Fruit fly (Drosophila melanogaster) whole organism, embryonic: ENCODE measurements around the gene CG6409.

Source experiments
- ATbp ChIP-seq: fragments of 200-800 bp; sonication (Bioruptor generic); optimal IDR thresholded peaks from 2 replicates; lab custom pipeline; 2017; ENCODE audit warnings: missing biosample characterization, mild to moderate bottlenecking, missing genetic modification characterization, missing genetic modification reagents
- Asciz ChIP-seq: fragments of 200-800 bp; sonication (Bioruptor generic); optimal IDR thresholded peaks from 2 replicates; lab custom pipeline; 2017; ENCODE audit warnings: missing biosample characterization, mild to moderate bottlenecking, missing genetic modification characterization, missing genetic modification reagents
- CG10267 ChIP-seq: fragments of 200-800 bp; sonication (Bioruptor generic); optimal IDR thresholded peaks from 2 replicates; lab custom pipeline; 2018; ENCODE audit warnings: missing biosample characterization, mild to moderate bottlenecking, missing genetic modification characterization, moderate library complexity
- CG10565 ChIP-seq: fragments of 200-800 bp; sonication (Bioruptor generic); optimal IDR thresholded peaks from 3 replicates; lab custom pipeline; 2016; ENCODE audit warnings: missing biosample characterization, mild to moderate bottlenecking, missing genetic modification characterization
- CG10654 ChIP-seq: fragments of 200-800 bp; sonication (Bioruptor generic); optimal IDR thresholded peaks from 2 replicates; lab custom pipeline; 2016; ENCODE audit warnings: missing biosample characterization, missing genetic modification characterization
- CG10979 ChIP-seq: fragments of 200-800 bp; sonication (Bioruptor generic); optimal IDR thresholded peaks from 2 replicates; lab custom pipeline; 2018; ENCODE audit warnings: missing biosample characterization, mild to moderate bottlenecking, missing genetic modification characterization, moderate library complexity
- CG11723 ChIP-seq: fragments of 200-800 bp; sonication (Bioruptor generic); optimal IDR thresholded peaks from 2 replicates; lab custom pipeline; 2017; ENCODE audit warnings: missing biosample characterization, mild to moderate bottlenecking, missing genetic modification characterization
- CG1233 ChIP-seq: fragments of 200-800 bp; sonication (Bioruptor generic); optimal IDR thresholded peaks from 4 replicates; lab custom pipeline; 2018; ENCODE audit warnings: missing biosample characterization, mild to moderate bottlenecking, missing genetic modification characterization
- CG14014 ChIP-seq: fragments of 200-800 bp; sonication (Bioruptor generic); IDR thresholded peaks from 2 replicates; pipeline ENCODE4 v1.3.6; 2022; ENCODE audit warnings: missing biosample characterization, missing genetic modification characterization
- CG14965 ChIP-seq: fragments of 200-800 bp; sonication (Bioruptor generic); optimal IDR thresholded peaks from 2 replicates; lab custom pipeline; 2016; ENCODE audit warnings: missing biosample characterization, missing genetic modification characterization, borderline replicate concordance
- CG15514 ChIP-seq: fragments of 200-800 bp; sonication (Bioruptor generic); optimal IDR thresholded peaks from 3 replicates; lab custom pipeline; 2017; ENCODE audit warnings: missing biosample characterization, missing genetic modification characterization, mild to moderate bottlenecking, moderate library complexity, missing genetic modification reagents
- CG1832 ChIP-seq: fragments of 200-800 bp; sonication (Bioruptor generic); optimal IDR thresholded peaks from 2 replicates; lab custom pipeline; 2017; ENCODE audit warnings: missing biosample characterization, mild to moderate bottlenecking, missing genetic modification characterization, inconsistent platforms
- CG2202 ChIP-seq: fragments of 200-800 bp; sonication (Bioruptor generic); optimal IDR thresholded peaks from 2 replicates; lab custom pipeline; 2018; ENCODE audit warnings: missing biosample characterization, mild to moderate bottlenecking, missing genetic modification characterization
- CG4404 ChIP-seq: fragments of 200-800 bp; sonication (Bioruptor generic); IDR thresholded peaks from 2 replicates; pipeline ENCODE4 v1.3.6; 2022; ENCODE audit warnings: missing biosample characterization, missing genetic modification characterization
- CG6854 ChIP-seq: fragments of 200-800 bp; sonication (Bioruptor generic); optimal IDR thresholded peaks from 3 replicates; lab custom pipeline; 2017; ENCODE audit warnings: missing biosample characterization, mild to moderate bottlenecking, missing genetic modification characterization
- CG7745 ChIP-seq: fragments of 200-800 bp; sonication (Bioruptor generic); optimal IDR thresholded peaks from 2 replicates; lab custom pipeline; 2018; ENCODE audit warnings: missing biosample characterization, mild to moderate bottlenecking, missing genetic modification characterization, moderate library complexity
- CG8359 ChIP-seq: fragments of 200-800 bp; sonication (Bioruptor generic); optimal IDR thresholded peaks from 2 replicates; lab custom pipeline; 2017; ENCODE audit warnings: missing biosample characterization, mild to moderate bottlenecking, missing genetic modification characterization, borderline replicate concordance
- CG8924 ChIP-seq: fragments of 200-800 bp; optimal IDR thresholded peaks from 3 replicates; lab custom pipeline; 2019; ENCODE audit warnings: missing biosample characterization, mild to moderate bottlenecking, missing genetic modification characterization, moderate library complexity
- CG9932 ChIP-seq: fragments of 200-800 bp; sonication (Bioruptor generic); IDR thresholded peaks from 2 replicates; pipeline ENCODE4 v1.3.6; 2022; ENCODE audit warnings: missing biosample characterization, missing genetic modification characterization
- Deaf1 ChIP-seq: fragments of 200-800 bp; optimal IDR thresholded peaks from 3 replicates; lab custom pipeline; 2019; ENCODE audit warnings: missing biosample characterization, mild to moderate bottlenecking, missing genetic modification characterization, moderate library complexity
- Dfd ChIP-seq, 2 experiments: fragments of >200 bp; optimal IDR thresholded peaks; 2 replicates each; lab custom pipeline; 2017; ENCODE audit warnings: missing biosample characterization in 2 of 2, missing genetic modification characterization in 2 of 2
- Dip3 ChIP-seq: fragments of 200-800 bp; sonication (Bioruptor generic); optimal IDR thresholded peaks from 3 replicates; lab custom pipeline; 2016; ENCODE audit warnings: missing biosample characterization, missing genetic modification characterization
- Drgx ChIP-seq: fragments of 200-800 bp; sonication (Bioruptor generic); IDR thresholded peaks from 2 replicates; pipeline ENCODE4 v1.3.6; 2022; ENCODE audit warnings: missing biosample characterization, missing genetic modification characterization
- Gug ChIP-seq: fragments of 200-800 bp; sonication (Bioruptor generic); IDR thresholded peaks from 4 replicates; pipeline ENCODE4 v1.3.6; 2022; ENCODE audit warnings: missing biosample characterization, missing genetic modification characterization
- Jarid2 ChIP-seq: fragments of 200-800 bp; sonication (Bioruptor generic); optimal IDR thresholded peaks from 3 replicates; lab custom pipeline; 2017; ENCODE audit warnings: mild to moderate bottlenecking, missing biosample characterization, missing genetic modification reagents, missing genetic modification characterization
- Nf-YB ChIP-seq: fragments of 200-800 bp; sonication (Bioruptor generic); optimal IDR thresholded peaks from 3 replicates; lab custom pipeline; 2019; ENCODE audit warnings: missing biosample characterization, mild to moderate bottlenecking, missing genetic modification characterization, moderate library complexity
- Oli ChIP-seq: fragments of 200-800 bp; sonication (Bioruptor generic); optimal IDR thresholded peaks from 2 replicates; lab custom pipeline; 2018; ENCODE audit warnings: missing biosample characterization, mild to moderate bottlenecking, missing genetic modification characterization, moderate library complexity
- Sox100B ChIP-seq: fragments of 200-800 bp; sonication (Bioruptor generic); optimal IDR thresholded peaks from 3 replicates; lab custom pipeline; 2018; ENCODE audit warnings: missing biosample characterization, mild to moderate bottlenecking, missing genetic modification characterization
- bbx ChIP-seq: fragments of 200-800 bp; sonication (Bioruptor generic); IDR thresholded peaks from 2 replicates; pipeline ENCODE4 v1.3.6; 2022; ENCODE audit warnings: missing biosample characterization, missing genetic modification characterization; ENCODE audit not compliant: partially characterized antibody
- cg ChIP-seq: fragments of 200-800 bp; sonication (Bioruptor generic); optimal IDR thresholded peaks from 3 replicates; lab custom pipeline; 2019; ENCODE audit warnings: missing biosample characterization, mild to moderate bottlenecking, missing genetic modification characterization, moderate library complexity
- chm ChIP-seq: fragments of 200-800 bp; sonication (Bioruptor generic); IDR thresholded peaks from 2 replicates; pipeline ENCODE4 v1.3.6; 2022; ENCODE audit warnings: missing biosample characterization, missing genetic modification characterization
- crp ChIP-seq, 2 experiments: fragments of 200-800 bp; sonication (Bioruptor generic); optimal IDR thresholded peaks; 2 replicates in 1 of 2; 3 replicates in 1 of 2; lab custom pipeline; 2017; ENCODE audit warnings: missing biosample characterization in 2 of 2, missing genetic modification characterization in 2 of 2, mild to moderate bottlenecking in 1 of 2, moderate library complexity in 1 of 2
- cwo ChIP-seq: fragments of 200-800 bp; sonication (Bioruptor generic); optimal IDR thresholded peaks from 3 replicates; lab custom pipeline; 2017; ENCODE audit warnings: missing biosample characterization, missing genetic modification characterization, mild to moderate bottlenecking, moderate library complexity, missing genetic modification reagents
- gsb ChIP-seq: fragments of 200-800 bp; sonication (Bioruptor generic); IDR thresholded peaks from 2 replicates; pipeline ENCODE4 v1.3.6; 2022; ENCODE audit warnings: missing biosample characterization, missing genetic modification characterization
- hth ChIP-seq: fragments of >200 bp; optimal IDR thresholded peaks from 2 replicates; lab custom pipeline; 2017; ENCODE audit warnings: inconsistent platforms
- lmd ChIP-seq: fragments of 200-800 bp; sonication (Bioruptor generic); IDR thresholded peaks from 2 replicates; pipeline ENCODE4 v1.3.6; 2022; ENCODE audit warnings: missing biosample characterization, missing genetic modification characterization
- lola ChIP-seq, 3 experiments: fragments of >200 bp in 2 of 3; fragments of 200-800 bp in 1 of 3; sonication (Bioruptor generic) in 1 of 3; optimal IDR thresholded peaks; 2 replicates each; lab custom pipeline; 2017 to 2019; ENCODE audit warnings: missing biosample characterization in 3 of 3, missing genetic modification characterization in 3 of 3, mild to moderate bottlenecking in 1 of 3, moderate library complexity in 1 of 3
- nau ChIP-seq: fragments of 200-800 bp; sonication (Bioruptor generic); optimal IDR thresholded peaks from 3 replicates; lab custom pipeline; 2017; ENCODE audit warnings: missing biosample characterization, mild to moderate bottlenecking, missing genetic modification characterization, missing genetic modification reagents
- nerfin-2 ChIP-seq: fragments of 200-800 bp; sonication (Bioruptor generic); IDR thresholded peaks from 2 replicates; pipeline ENCODE4 v1.3.6; 2022; ENCODE audit warnings: missing biosample characterization, missing genetic modification characterization; ENCODE audit not compliant: partially characterized antibody
- nmo ChIP-seq: fragments of 200-800 bp; sonication (Bioruptor generic); optimal IDR thresholded peaks from 2 replicates; lab custom pipeline; 2018; ENCODE audit warnings: missing biosample characterization, mild to moderate bottlenecking, missing genetic modification characterization, moderate library complexity
- oc ChIP-seq: fragments of 200-800 bp; sonication (Bioruptor generic); optimal IDR thresholded peaks from 2 replicates; lab custom pipeline; 2018; ENCODE audit warnings: missing biosample characterization, mild to moderate bottlenecking, missing genetic modification characterization, moderate library complexity
- pb ChIP-seq: fragments of 200-800 bp; sonication (Bioruptor generic); optimal IDR thresholded peaks from 3 replicates; lab custom pipeline; 2016; ENCODE audit warnings: missing biosample characterization, missing genetic modification characterization
- repo ChIP-seq: fragments of 200-800 bp; sonication (Bioruptor generic); optimal IDR thresholded peaks from 2 replicates; lab custom pipeline; 2016; ENCODE audit warnings: missing biosample characterization, missing genetic modification characterization
- sc ChIP-seq, 3 experiments: fragments of >200 bp in 2 of 3; fragments of 200-800 bp in 1 of 3; sonication (Bioruptor generic) in 1 of 3; optimal IDR thresholded peaks; 2 replicates in 2 of 3; 3 replicates in 1 of 3; lab custom pipeline; 2017; ENCODE audit warnings: mild to moderate bottlenecking in 1 of 3, missing biosample characterization in 1 of 3, missing genetic modification characterization in 1 of 3, missing genetic modification reagents in 1 of 3
- stc ChIP-seq: fragments of 200-800 bp; sonication (Bioruptor generic); IDR thresholded peaks from 2 replicates; pipeline ENCODE4 v1.3.6; 2022; ENCODE audit warnings: missing biosample characterization, missing genetic modification characterization
- sug ChIP-seq: fragments of 200-800 bp; optimal IDR thresholded peaks from 2 replicates; lab custom pipeline; 2019; ENCODE audit warnings: missing biosample characterization, mild to moderate bottlenecking, missing genetic modification characterization, moderate library complexity
- tio ChIP-seq: fragments of 200-800 bp; sonication (Bioruptor generic); optimal IDR thresholded peaks from 2 replicates; lab custom pipeline; 2017; ENCODE audit warnings: missing biosample characterization, missing genetic modification characterization, inconsistent platforms
- zen ChIP-seq: fragments of 200-800 bp; sonication (Bioruptor generic); optimal IDR thresholded peaks from 3 replicates; lab custom pipeline; 2018; ENCODE audit warnings: missing biosample characterization, mild to moderate bottlenecking, missing genetic modification characterization, moderate library complexity

CG6409 gene

dm6 chr3L:10849620-10850302 lies 32.4 kb downstream of the CG6409 start (continued):
- TF ChIP-seq CG4404 (GFP tag; lab: Robert Waterston, UW) (no peak), cwo (GFP tag; lab: Kevin White, UChicago) (no peak), CG8359 (GFP tag; lab: Kevin White, UChicago) (no peak), nerfin-2 (GFP tag; lab: Robert Waterston, UW) (no peak), ATbp (no peak), pb (GFP tag; lab: Kevin White, UChicago) (no peak), CG10654 (GFP tag; lab: Kevin White, UChicago) (no peak), CG1832 (peak; percentile 59), Drgx (GFP tag; lab: Robert Waterston, UW) (no peak), tio (GFP tag; lab: Kevin White, UChicago) (peak; percentile 36), Deaf1 (tag; lab: Kevin White, UChicago) (peak; percentile 52), chm (0 out of 2 replicates have a peak, but pooled peaks have one; percentile 66), Asciz (GFP tag; lab: Kevin White, UChicago) (no peak), CG7745 (peak; percentile 15), CG1233 (GFP tag; lab: Kevin White, UChicago) (no peak), Oli (tag; lab: Kevin White, UChicago) (peak; percentile 10), hth (no peak), lmd (GFP tag; lab: Robert Waterston, UW) (no peak), Gug (GFP tag; lab: Robert Waterston, UW) (0 out of 4 replicates have a peak, but pooled peaks have one; percentile 24), nau (GFP tag; lab: Kevin White, UChicago) (no peak), CG10979 (peak; percentile 62), CG8924 (tag; lab: Kevin White, UChicago) (peak; percentile 80), Sox100B (GFP tag; lab: Kevin White, UChicago) (peak; percentile 63), CG10565 (GFP tag; lab: Kevin White, UChicago) (no peak), crp (GFP tag; optimal IDR thresholded peaks at IDR 0.05; lab: Kevin White, UChicago) (no peak), Jarid2 (no peak), nmo (GFP tag; lab: Kevin White, UChicago) (peak; percentile 17), CG2202 (tag; lab: Kevin White, UChicago) (no peak), sc (optimal IDR thresholded peaks at IDR 0.05; lab: Kevin White, UChicago) (no peak), sc (GFP tag; optimal IDR thresholded peaks at IDR 0.05; lab: Kevin White, UChicago) (no peak), stc (GFP tag; lab: Robert Waterston, UW) (no peak), sug (tag; lab: Kevin White, UChicago) (no peak), CG11723 (no peak), bbx (GFP tag; lab: Robert Waterston, UW) (no peak), Dip3 (GFP tag; lab: Kevin White, UChicago) (no peak), CG14014 (GFP tag; lab: Robert Waterston, UW) (peak; percentile 34; the same call in 1 of the 2 replicates), CG14965 (GFP tag; lab: Kevin White, UChicago) (no peak), Dfd (GFP tag; optimal IDR thresholded peaks at IDR 0.05; lab: Kevin White, UChicago) (no peak), CG10267 (tag; lab: Kevin White, UChicago) (peak; percentile 38), CG6854 (GFP tag; lab: Kevin White, UChicago) (no peak), gsb (GFP tag; lab: Robert Waterston, UW) (no peak), lola (GFP tag; optimal IDR thresholded peaks at IDR 0.05; lab: Kevin White, UChicago) (peak in 1 of 3 experiments; percentile 62), cg (GFP tag; lab: Kevin White, UChicago) (peak; percentile 70), Nf-YB (GFP tag; lab: Kevin White, UChicago) (no peak), zen (tag; lab: Kevin White, UChicago) (peak; percentile 31), repo (GFP tag; lab: Kevin White, UChicago) (no peak), oc (tag; lab: Kevin White, UChicago) (no peak), CG9932 (GFP tag; lab: Robert Waterston, UW) (no peak), CG15514 (GFP tag; lab: Kevin White, UChicago) (no peak)
